Worm (Caenorhabditis elegans) whole organism, L1 larva: ENCODE measurements around the gene his-59.

Source experiments
- ceh-82 ChIP-seq, 3 experiments: fragments of 150-350 bp in 1 of 3; sonication (generic microtip) in 2 of 3; optimal IDR thresholded peaks; 2 replicates each; lab custom pipeline; 2014 to 2017; ENCODE audit warnings: missing biosample characterization in 3 of 3, missing genetic modification characterization in 3 of 3
- elt-2 ChIP-seq: sonication (generic microtip); optimal IDR thresholded peaks from 2 replicates; lab custom pipeline; 2016; ENCODE audit warnings: missing genetic modification characterization, mild to moderate bottlenecking, inconsistent platforms, missing compliant biosample characterization, missing genetic modification reagents
- fkh-8 ChIP-seq: sonication (generic microtip); optimal IDR thresholded peaks from 2 replicates; lab custom pipeline; 2016; ENCODE audit warnings: mild to moderate bottlenecking, missing genetic modification characterization, missing compliant biosample characterization
- lin-15B ChIP-seq: fragments of 150-350 bp; sonication (generic microtip); optimal IDR thresholded peaks from 3 replicates; lab custom pipeline; 2014; ENCODE audit warnings: missing biosample characterization, missing genetic modification characterization
- mef-2 ChIP-seq: fragments of 150-350 bp; optimal IDR thresholded peaks from 2 replicates; lab custom pipeline; 2014; ENCODE audit warnings: missing biosample characterization, missing genetic modification characterization
- nhr-237 ChIP-seq: fragments of 150-350 bp; optimal IDR thresholded peaks from 2 replicates; lab custom pipeline; 2014; ENCODE audit warnings: missing biosample characterization, missing genetic modification characterization
- unc-62 ChIP-seq: fragments of 150-350 bp; optimal IDR thresholded peaks from 2 replicates; lab custom pipeline; 2014; ENCODE audit warnings: missing biosample characterization, missing genetic modification reagents, missing genetic modification characterization
- unc-86 ChIP-seq: sonication (generic microtip); optimal IDR thresholded peaks from 2 replicates; lab custom pipeline; 2016; ENCODE audit warnings: missing genetic modification characterization, missing compliant biosample characterization

- TF ChIP-seq mef-2 (tag; lab: Kevin White, UChicago), result no peak
- TF ChIP-seq fkh-8 (tag; lab: Kevin White, UChicago), result no peak
- TF ChIP-seq elt-2 (tag; lab: Kevin White, UChicago), result no peak
- TF ChIP-seq unc-86, result no peak
- TF ChIP-seq nhr-237 (tag; lab: Kevin White, UChicago), result no peak
- TF ChIP-seq lin-15B (tag; lab: Kevin White, UChicago), result no peak
- TF ChIP-seq ceh-82 (tag; optimal IDR thresholded peaks at IDR 0.05; lab: Kevin White, UChicago), result no peak
- no peak for TF ChIP-seq unc-62 (GFP tag; lab: Kevin White, UChicago)
Observed at ce11 chrIV:7454890-7455289, 33.2 kb upstream of the his-59 start.
